Fruit fly (Drosophila melanogaster): ENCODE data around the gene CG44836.

dm6 chr3L:16407815-16408608 lies 7.9 kb upstream of the CG44836 start:
- TF ChIP-seq bab1 (GFP tag; optimal IDR thresholded peaks at IDR 0.05): no peak
- no peak for TF ChIP-seq CG14711 (tag; optimal IDR thresholded peaks at IDR 0.05)
- TF ChIP-seq Hr96 (GFP tag; optimal IDR thresholded peaks at IDR 0.05): no peak
- no peak for TF ChIP-seq Mnt (GFP tag; optimal IDR thresholded peaks at IDR 0.05)
- TF ChIP-seq tj (GFP tag; optimal IDR thresholded peaks at IDR 0.05): no peak
- no peak for TF ChIP-seq kay (GFP tag; ENCODE audit: borderline replicate concordance)
- no peak for TF ChIP-seq Clk (GFP tag; optimal IDR thresholded peaks at IDR 0.05)
- no peak for TF ChIP-seq CG33017 (tag; optimal IDR thresholded peaks at IDR 0.05)
- no peak for TF ChIP-seq toe (GFP tag; optimal IDR thresholded peaks at IDR 0.05)
- TF ChIP-seq pad (GFP tag; optimal IDR thresholded peaks at IDR 0.05): no peak

All from whole organism, adult.